Fruit fly (Drosophila melanogaster): Measurements from ENCODE around the gene CG15544.
A peak's percentile ranks its signal among the peaks of the same experiment; 100 is the strongest.

Gene CG15544

DNA sequence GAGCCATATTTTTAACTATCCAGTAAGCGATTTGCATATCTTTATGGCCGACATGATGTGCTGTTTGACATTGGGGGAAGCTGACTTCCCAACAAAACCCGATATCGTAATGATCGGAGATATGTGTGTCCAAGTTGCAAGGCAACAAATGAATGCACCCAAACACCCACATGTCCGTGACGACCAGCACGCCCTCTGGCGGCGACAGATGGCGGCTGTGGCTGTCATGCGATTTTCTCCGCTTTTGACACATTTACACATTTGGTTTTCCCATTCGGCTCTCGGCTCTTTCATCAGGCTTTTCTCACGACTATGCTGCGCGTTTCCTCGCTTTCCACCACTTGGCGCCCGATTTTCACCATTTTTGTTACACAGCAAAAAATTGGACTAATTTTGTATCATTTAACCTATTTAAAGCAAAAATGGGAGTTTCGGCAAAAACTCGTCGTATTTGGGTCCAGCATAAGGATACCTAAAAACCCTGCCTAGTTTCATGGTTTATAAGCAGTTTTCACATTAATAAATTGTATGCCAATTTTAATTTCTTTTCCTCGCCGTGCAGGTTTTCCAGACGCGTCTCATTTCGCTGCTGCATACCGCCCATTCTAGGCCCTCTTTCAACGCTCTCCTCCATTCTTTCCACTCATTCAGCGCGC is 12.9 kb upstream of the CG15544 start:
- no peak for TF ChIP-seq shn (GFP tag; optimal IDR thresholded peaks at IDR 0.05)
- peak; percentile 3 for TF ChIP-seq CG15601 (tag; optimal IDR thresholded peaks at IDR 0.05)
- no peak for TF ChIP-seq Ets97D (GFP tag; optimal IDR thresholded peaks at IDR 0.05)
- peak; percentile 27 for TF ChIP-seq unpg (GFP tag; optimal IDR thresholded peaks at IDR 0.05)
- peak; percentile 11 for TF ChIP-seq Bteb2 (GFP tag; optimal IDR thresholded peaks at IDR 0.05)
- TF ChIP-seq CG11560 (tag; IDR thresholded peaks at IDR 0.05): no peak
- no peak for TF ChIP-seq CG10543 (GFP tag; optimal IDR thresholded peaks at IDR 0.05)
- TF ChIP-seq CG12104 (GFP tag; optimal IDR thresholded peaks at IDR 0.05): no peak
- no peak for TF ChIP-seq CG34376 (GFP tag; optimal IDR thresholded peaks at IDR 0.05)
- TF ChIP-seq crol (GFP tag; IDR thresholded peaks at IDR 0.05): no peak
- TF ChIP-seq vnd (GFP tag; IDR thresholded peaks at IDR 0.05; ENCODE audit: partially characterized antibody): no peak
- no peak for TF ChIP-seq zfh2 (GFP tag; optimal IDR thresholded peaks at IDR 0.05)
- TF ChIP-seq ro (GFP tag; IDR thresholded peaks at IDR 0.05): no peak
- no peak for TF ChIP-seq CG6254 (GFP tag; optimal IDR thresholded peaks at IDR 0.05)
- TF ChIP-seq al (GFP tag; IDR thresholded peaks at IDR 0.05): no peak
- no peak for TF ChIP-seq CG33557 (GFP tag; optimal IDR thresholded peaks at IDR 0.05)
- no peak for TF ChIP-seq CG9817 (tag; optimal IDR thresholded peaks at IDR 0.05)
- TF ChIP-seq fd96Cb (tag; optimal IDR thresholded peaks at IDR 0.05): no peak
- no peak for TF ChIP-seq CG7745 (tag; optimal IDR thresholded peaks at IDR 0.05)
- no peak for TF ChIP-seq slp2 (GFP tag; optimal IDR thresholded peaks at IDR 0.05)
- TF ChIP-seq CG9215 (GFP tag; IDR thresholded peaks at IDR 0.05): no peak
- no peak for TF ChIP-seq CG8765 (GFP tag; IDR thresholded peaks at IDR 0.05)
- TF ChIP-seq CTCF (GFP tag; optimal IDR thresholded peaks at IDR 0.05): peak; percentile 89
- no peak for TF ChIP-seq CG12299 (tag; optimal IDR thresholded peaks at IDR 0.05)
- peak; percentile 28 for TF ChIP-seq org-1 (GFP tag; optimal IDR thresholded peaks at IDR 0.05)
- no peak for TF ChIP-seq CG10274 (GFP tag; optimal IDR thresholded peaks at IDR 0.05)
- TF ChIP-seq CG10209 (GFP tag; optimal IDR thresholded peaks at IDR 0.05): peak; percentile 8
- no peak for TF ChIP-seq Mad (GFP tag; optimal IDR thresholded peaks at IDR 0.05)
- no peak for TF ChIP-seq CG11093 (GFP tag; IDR thresholded peaks at IDR 0.05)
- TF ChIP-seq PHDP (tag; optimal IDR thresholded peaks at IDR 0.05): peak; percentile 18
- peak; percentile 54 for TF ChIP-seq gem (tag; optimal IDR thresholded peaks at IDR 0.05)
- TF ChIP-seq Xrp1 (GFP tag; IDR thresholded peaks at IDR 0.05): peak; percentile 47; the same call in 1 of the 2 replicates
- no peak for TF ChIP-seq CG17568 (GFP tag; optimal IDR thresholded peaks at IDR 0.05)
- TF ChIP-seq CG10979 (tag; optimal IDR thresholded peaks at IDR 0.05): peak; percentile 66
- no peak for TF ChIP-seq CG8478 (optimal IDR thresholded peaks at IDR 0.05)
- TF ChIP-seq CG3726 (GFP tag; IDR thresholded peaks at IDR 0.05): 0 out of 3 replicates have a peak, but pooled peaks have one; percentile 34
- peak; percentile 42 for TF ChIP-seq Antp (GFP tag; optimal IDR thresholded peaks at IDR 0.05)
- TF ChIP-seq Atf-2 (GFP tag; optimal IDR thresholded peaks at IDR 0.05): no peak
- no peak for TF ChIP-seq fd102C (GFP tag; optimal IDR thresholded peaks at IDR 0.05)
- peak; percentile 3 for TF ChIP-seq CG1792 (GFP tag; optimal IDR thresholded peaks at IDR 0.05)
- no peak for TF ChIP-seq CG3847 (GFP tag; IDR thresholded peaks at IDR 0.05)
- peak; percentile 25 for TF ChIP-seq CG30431 (GFP tag; optimal IDR thresholded peaks at IDR 0.05)
- TF ChIP-seq CG34224 (GFP tag; IDR thresholded peaks at IDR 0.05; ENCODE audit: partially characterized antibody): no peak
- TF ChIP-seq Doc2 (GFP tag; IDR thresholded peaks at IDR 0.05): no peak
- TF ChIP-seq CG12219 (GFP tag; optimal IDR thresholded peaks at IDR 0.05): no peak
- no peak for TF ChIP-seq Myb (GFP tag; optimal IDR thresholded peaks at IDR 0.05)
- no peak for TF ChIP-seq cad (GFP tag; optimal IDR thresholded peaks at IDR 0.05)
- no peak for TF ChIP-seq Hey (tag; optimal IDR thresholded peaks at IDR 0.05)
- TF ChIP-seq CG10321 (GFP tag; IDR thresholded peaks at IDR 0.05): no peak
- peak; percentile 20 for TF ChIP-seq cato (GFP tag; optimal IDR thresholded peaks at IDR 0.05; ENCODE audit: borderline replicate concordance)
- TF ChIP-seq E2f2 (GFP tag; IDR thresholded peaks at IDR 0.05): 0 out of 2 replicates have a peak, but pooled peaks have one; percentile 32
- peak; percentile 21; the same call in 1 of the 3 replicates for TF ChIP-seq zfh1 (GFP tag; IDR thresholded peaks at IDR 0.05)

Measured in whole organism, embryonic.